Worm (Caenorhabditis elegans): ENCODE measurements around the gene str-56.
A peak's percentile ranks its signal among the peaks of the same experiment; 100 is the strongest.

Gene str-56

ce11 chrV:15917458-15917857 lies 45.1 kb downstream of the str-56 start, which contains the start of gene F35E8.9:
Gene F35E8.9 (minus strand): TSS chrV:15917558.
- TF ChIP-seq rnt-1 (tag; optimal IDR thresholded peaks at IDR 0.05), result no peak
- TF ChIP-seq sdc-2 (tag; optimal IDR thresholded peaks at IDR 0.05), result no peak
- no peak for TF ChIP-seq sox-4 (tag; optimal IDR thresholded peaks at IDR 0.05)
- TF ChIP-seq tbx-7 (tag; optimal IDR thresholded peaks at IDR 0.05), result no peak
- TF ChIP-seq ztf-16 (tag; optimal IDR thresholded peaks at IDR 0.05), result no peak
- no peak for TF ChIP-seq pat-9 (tag; optimal IDR thresholded peaks at IDR 0.05)
- TF ChIP-seq lim-6 (tag; optimal IDR thresholded peaks at IDR 0.05), result no peak
- TF ChIP-seq syd-9 (tag; optimal IDR thresholded peaks at IDR 0.05), result no peak

DNA sequence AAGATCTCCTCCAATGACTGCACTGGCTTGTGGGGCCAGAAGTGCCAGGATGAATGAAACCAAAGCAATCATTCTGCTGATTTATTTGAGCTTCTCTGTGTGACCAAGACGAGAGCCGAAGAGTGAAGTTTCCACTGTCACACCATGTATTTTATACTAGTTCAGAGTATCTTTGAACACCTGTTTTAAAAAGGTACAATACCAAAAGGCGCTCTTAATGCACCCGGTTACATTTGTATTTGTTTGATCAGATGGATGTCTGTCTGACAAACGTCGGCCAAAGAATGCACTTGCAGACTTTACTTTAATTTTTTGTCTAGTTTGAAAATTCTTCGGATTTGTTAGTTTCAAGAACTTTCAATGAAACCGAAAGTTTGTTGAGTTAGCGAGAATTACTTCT lies 47.9 kb downstream of the str-56 start, which contains the start of gene F35E8.10:
Gene F35E8.10 (minus strand): TSS at position 101 of the 400 bp plus-strand sequence.
- TF ChIP-seq C38D4.7 (GFP tag; optimal IDR thresholded peaks at IDR 0.05) (no peak), fkh-10 (GFP tag; optimal IDR thresholded peaks at IDR 0.05) (no peak), elt-4 (tag; optimal IDR thresholded peaks at IDR 0.05) (no peak), ceh-14 (tag; optimal IDR thresholded peaks at IDR 0.05) (no peak), pqm-1 (tag; optimal IDR thresholded peaks at IDR 0.05) (no peak), ceh-22 (tag; optimal IDR thresholded peaks at IDR 0.05) (no peak), ama-1 (optimal IDR thresholded peaks at IDR 0.05) (no peak), sox-4 (tag; optimal IDR thresholded peaks at IDR 0.05) (no peak), ahr-1 (tag; optimal IDR thresholded peaks at IDR 0.05) (no peak), ttx-3 (tag; optimal IDR thresholded peaks at IDR 0.05) (no peak), C08G9.2 (tag; optimal IDR thresholded peaks at IDR 0.05) (no peak), hlh-6 (tag; optimal IDR thresholded peaks at IDR 0.05) (no peak), unc-3 (GFP tag; conservative IDR thresholded peaks at IDR 0.05) (no peak), unc-3 (tag; optimal IDR thresholded peaks at IDR 0.05) (no peak), tbx-7 (tag; optimal IDR thresholded peaks at IDR 0.05) (no peak), syd-9 (tag; optimal IDR thresholded peaks at IDR 0.05) (no peak), ceh-18 (tag; optimal IDR thresholded peaks at IDR 0.05) (no peak), T23F11.4 (GFP tag; optimal IDR thresholded peaks at IDR 0.05) (no peak)

ce11 chrV:15921102-15921501 lies 48.7 kb downstream of the str-56 start, which contains the start of gene cdr-1:
Gene cdr-1 (plus strand): TSS chrV:15921309.
- TF ChIP-seq elt-2 (tag; optimal IDR thresholded peaks at IDR 0.05) (peak; percentile 34), fkh-10 (GFP tag; optimal IDR thresholded peaks at IDR 0.05) (no peak)

ce11 chrV:15922979-15923378 lies 50.6 kb downstream of the str-56 start, which contains the start of gene F35E8.13:
Gene F35E8.13 (plus strand): TSS chrV:15923279.
- TF ChIP-seq pros-1 (tag; optimal IDR thresholded peaks at IDR 0.05), result no peak
- no peak for TF ChIP-seq C08G9.2 (tag; optimal IDR thresholded peaks at IDR 0.05)
- TF ChIP-seq ceh-19 (GFP tag; optimal IDR thresholded peaks at IDR 0.05), result no peak
- no peak for TF ChIP-seq unc-42 (tag; optimal IDR thresholded peaks at IDR 0.05)
- TF ChIP-seq npax-4 (tag; optimal IDR thresholded peaks at IDR 0.05), result no peak
- no peak for TF ChIP-seq lin-11 (tag; optimal IDR thresholded peaks at IDR 0.05)
- no peak for TF ChIP-seq ahr-1 (tag; optimal IDR thresholded peaks at IDR 0.05)
- TF ChIP-seq hlh-15 (tag; optimal IDR thresholded peaks at IDR 0.05), result no peak
- TF ChIP-seq unc-55 (GFP tag; optimal IDR thresholded peaks at IDR 0.05), result no peak
- no peak for TF ChIP-seq dve-1 (tag; optimal IDR thresholded peaks at IDR 0.05)
- TF ChIP-seq zip-5 (tag; optimal IDR thresholded peaks at IDR 0.05), result no peak
- no peak for TF ChIP-seq hlh-30 (tag; optimal IDR thresholded peaks at IDR 0.05; ENCODE audit: insufficient read depth)
- TF ChIP-seq ceh-22 (tag; optimal IDR thresholded peaks at IDR 0.05), result no peak
- TF ChIP-seq pha-2 (tag; optimal IDR thresholded peaks at IDR 0.05), result no peak
